Worm (Caenorhabditis elegans) whole organism, young adult: ENCODE measurements around the gene Y39A1A.16.

ENCODE experiments used
- B0035.1 ChIP-seq: sonication (generic microtip); optimal IDR thresholded peaks from 2 replicates; lab custom pipeline; 2016; ENCODE audit warnings: missing genetic modification characterization, mild to moderate bottlenecking, missing compliant biosample characterization, missing genotype, missing genetic modification reagents
- B0261.1 ChIP-seq: sonication (generic microtip); optimal IDR thresholded peaks from 2 replicates; lab custom pipeline; 2016; ENCODE audit warnings: mild to moderate bottlenecking, missing genetic modification characterization, moderate library complexity, missing compliant biosample characterization
- C06A6.2 ChIP-seq: fragments of 200-800 bp; sonication (Bioruptor generic); conservative IDR thresholded peaks from 2 replicates; pipeline ENCODE4 v1.3.6; 2022; ENCODE audit warnings: missing genetic modification characterization, missing compliant biosample characterization
- F22D6.2 ChIP-seq: sonication (generic microtip); optimal IDR thresholded peaks from 2 replicates; lab custom pipeline; 2016; ENCODE audit warnings: mild to moderate bottlenecking, missing genetic modification characterization, missing compliant biosample characterization
- F23B12.7 ChIP-seq: sonication (generic microtip); optimal IDR thresholded peaks from 2 replicates; lab custom pipeline; 2017; ENCODE audit warnings: missing genetic modification characterization, mild to moderate bottlenecking, missing compliant biosample characterization, antibody characterized with exemption, moderate library complexity; ENCODE audit not compliant: insufficient read depth
- F37B4.10 ChIP-seq: fragments of 200-800 bp; sonication (Bioruptor generic); IDR thresholded peaks from 2 replicates; pipeline ENCODE4 v1.3.6; 2022; ENCODE audit warnings: missing genetic modification characterization, missing compliant biosample characterization
- F52B5.7 ChIP-seq: sonication (generic microtip); optimal IDR thresholded peaks from 2 replicates; lab custom pipeline; 2016; ENCODE audit warnings: mild to moderate bottlenecking, missing genetic modification characterization, missing compliant biosample characterization
- F55B11.4 ChIP-seq: sonication (generic microtip); optimal IDR thresholded peaks from 2 replicates; lab custom pipeline; 2016; ENCODE audit warnings: missing compliant biosample characterization, missing genetic modification characterization, borderline replicate concordance; ENCODE audit not compliant: insufficient read depth
- K11D2.4 ChIP-seq: fragments of 200-800 bp; sonication (Bioruptor generic); IDR thresholded peaks from 2 replicates; pipeline ENCODE4 v1.3.6; 2022; ENCODE audit warnings: missing genetic modification reagents, missing genetic modification characterization, missing compliant biosample characterization
- Y53G8AR.9 ChIP-seq: fragments of 200-800 bp; sonication (Bioruptor generic); conservative IDR thresholded peaks from 2 replicates; pipeline ENCODE4 v1.3.6; 2022; ENCODE audit warnings: missing genetic modification reagents, missing genetic modification characterization, missing compliant biosample characterization
- Y56A3A.18 ChIP-seq: fragments of 200-800 bp; sonication (Bioruptor generic); IDR thresholded peaks from 2 replicates; pipeline ENCODE4 v1.3.6; 2022; ENCODE audit warnings: missing genetic modification reagents, missing genetic modification characterization, missing compliant biosample characterization
- Y67H2A.10 ChIP-seq: fragments of 200-800 bp; sonication (Bioruptor generic); conservative IDR thresholded peaks from 2 replicates; pipeline ENCODE4 v1.3.6; 2022; ENCODE audit warnings: missing genetic modification reagents, missing genetic modification characterization, missing compliant biosample characterization
- Y95B8A.8 ChIP-seq: fragments of 200-800 bp; sonication (Bioruptor generic); IDR thresholded peaks from 2 replicates; pipeline ENCODE4 v1.3.6; 2022; ENCODE audit warnings: missing genetic modification reagents, missing genetic modification characterization, missing compliant biosample characterization
- ama-1 ChIP-seq, 3 experiments: fragments of 150-350 bp in 1 of 3; sonication (generic microtip) in 2 of 3; optimal IDR thresholded peaks; 2 replicates each; lab custom pipeline; 2014 to 2018; ENCODE audit warnings: missing biosample characterization in 2 of 3, missing genetic modification characterization in 2 of 3, missing genetic modification reagents in 2 of 3
- athp-1 ChIP-seq: sonication (generic microtip); optimal IDR thresholded peaks from 2 replicates; lab custom pipeline; 2017; ENCODE audit warnings: mild to moderate bottlenecking, missing genetic modification characterization, missing compliant biosample characterization
- attf-3 ChIP-seq: fragments of 200-800 bp; sonication (Bioruptor generic); conservative IDR thresholded peaks from 2 replicates; pipeline ENCODE4 v1.3.6; 2022; ENCODE audit warnings: missing genetic modification reagents, missing genetic modification characterization, missing compliant biosample characterization
- attf-5 ChIP-seq: fragments of 200-800 bp; sonication (Bioruptor generic); optimal IDR thresholded peaks from 2 replicates; lab custom pipeline; 2018; ENCODE audit warnings: mild to moderate bottlenecking, missing genetic modification characterization, missing compliant biosample characterization
- bed-2 ChIP-seq: fragments of 200-800 bp; sonication (Bioruptor generic); IDR thresholded peaks from 2 replicates; pipeline ENCODE4 v1.3.6; 2022; ENCODE audit warnings: missing genetic modification reagents, missing genetic modification characterization, missing compliant biosample characterization
- cebp-1 ChIP-seq, 2 experiments: fragments of 200-800 bp in 1 of 2; sonication (Bioruptor generic) in 1 of 2; sonication (generic microtip) in 1 of 2; IDR thresholded peaks in 1 of 2; optimal IDR thresholded peaks in 1 of 2; 2 replicates each; pipeline versions ENCODE4 v1.3.6 to Lab custom; 2017 to 2022; ENCODE audit warnings: missing compliant biosample characterization in 2 of 2, missing genetic modification characterization in 2 of 2, mild to moderate bottlenecking in 1 of 2, missing genetic modification reagents in 1 of 2, moderate library complexity in 1 of 2
- cebp-2 ChIP-seq: fragments of 200-800 bp; sonication (Bioruptor generic); IDR thresholded peaks from 2 replicates; pipeline ENCODE4 v1.3.6; 2022; ENCODE audit warnings: missing genetic modification characterization, missing compliant biosample characterization
- ceh-27 ChIP-seq: fragments of 200-800 bp; sonication (Bioruptor generic); optimal IDR thresholded peaks from 2 replicates; lab custom pipeline; 2018; ENCODE audit warnings: mild to moderate bottlenecking, missing genetic modification characterization, moderate library complexity, missing compliant biosample characterization
- ceh-91 ChIP-seq: fragments of 200-800 bp; sonication (Bioruptor generic); IDR thresholded peaks from 2 replicates; pipeline ENCODE4 v1.3.6; 2022; ENCODE audit warnings: missing genetic modification reagents, missing genetic modification characterization, missing compliant biosample characterization
- chd-7 ChIP-seq: sonication (generic microtip); optimal IDR thresholded peaks from 2 replicates; lab custom pipeline; 2016; ENCODE audit warnings: mild to moderate bottlenecking, missing genetic modification characterization, moderate library complexity, missing compliant biosample characterization
- dox-1 ChIP-seq: fragments of 200-800 bp; sonication (Bioruptor generic); IDR thresholded peaks from 2 replicates; pipeline ENCODE4 v1.3.6; 2022; ENCODE audit warnings: missing genetic modification reagents, missing genetic modification characterization, missing compliant biosample characterization
- ekl-4 ChIP-seq: fragments of 200-800 bp; sonication (Bioruptor generic); IDR thresholded peaks from 2 replicates; pipeline ENCODE4 v1.3.6; 2022; ENCODE audit warnings: missing genetic modification reagents, missing genetic modification characterization, missing compliant biosample characterization
- hmg-20 ChIP-seq: fragments of 200-800 bp; sonication (Bioruptor generic); IDR thresholded peaks from 2 replicates; pipeline ENCODE4 v1.3.6; 2022; ENCODE audit warnings: missing genetic modification reagents, missing genetic modification characterization, missing compliant biosample characterization
- lag-1 ChIP-seq: fragments of 200-800 bp; sonication (Bioruptor generic); IDR thresholded peaks from 2 replicates; pipeline ENCODE4 v1.3.6; 2022; ENCODE audit warnings: missing genetic modification reagents, missing genetic modification characterization, missing compliant biosample characterization
- let-526 ChIP-seq: fragments of 200-800 bp; sonication (Bioruptor generic); IDR thresholded peaks from 2 replicates; pipeline ENCODE4 v1.3.6; 2022; ENCODE audit warnings: missing genetic modification reagents, missing genetic modification characterization, missing compliant biosample characterization
- let-607 ChIP-seq, 2 experiments: fragments of 200-800 bp in 1 of 2; sonication (Bioruptor generic) in 1 of 2; sonication (generic microtip) in 1 of 2; optimal IDR thresholded peaks; 2 replicates each; lab custom pipeline; 2016 to 2018; ENCODE audit warnings: mild to moderate bottlenecking in 2 of 2, missing compliant biosample characterization in 2 of 2, missing genetic modification characterization in 2 of 2, moderate library complexity in 2 of 2, missing genotype in 1 of 2
- lin-26 ChIP-seq: fragments of 200-800 bp; sonication (Bioruptor generic); IDR thresholded peaks from 2 replicates; pipeline ENCODE4 v1.3.6; 2022; ENCODE audit warnings: missing genetic modification reagents, missing genetic modification characterization, missing compliant biosample characterization
- lin-54 ChIP-seq: fragments of 200-800 bp; sonication (Bioruptor generic); optimal IDR thresholded peaks from 2 replicates; lab custom pipeline; 2018; ENCODE audit warnings: mild to moderate bottlenecking, missing genetic modification characterization, missing compliant biosample characterization
- mxl-1 ChIP-seq: sonication (generic microtip); optimal IDR thresholded peaks from 2 replicates; lab custom pipeline; 2016; ENCODE audit warnings: missing genetic modification characterization, missing compliant biosample characterization
- nfya-1 ChIP-seq: sonication (generic microtip); optimal IDR thresholded peaks from 2 replicates; lab custom pipeline; 2017; ENCODE audit warnings: antibody characterized with exemption, missing compliant biosample characterization, missing genetic modification characterization, borderline replicate concordance; ENCODE audit not compliant: insufficient read depth
- nfyb-1 ChIP-seq: fragments of 200-800 bp; sonication (Bioruptor generic); IDR thresholded peaks from 2 replicates; pipeline ENCODE4 v1.3.6; 2022; ENCODE audit warnings: missing genetic modification reagents, missing genetic modification characterization, missing compliant biosample characterization
- nhr-27 ChIP-seq: fragments of 200-800 bp; sonication (Bioruptor generic); optimal IDR thresholded peaks from 2 replicates; lab custom pipeline; 2018; ENCODE audit warnings: mild to moderate bottlenecking, missing genetic modification characterization, moderate library complexity, missing compliant biosample characterization
- nhr-80 ChIP-seq: sonication (generic microtip); optimal IDR thresholded peaks from 2 replicates; lab custom pipeline; 2016; ENCODE audit warnings: missing genetic modification characterization, missing compliant biosample characterization
- sdz-38 ChIP-seq: sonication (generic microtip); optimal IDR thresholded peaks from 2 replicates; lab custom pipeline; 2016; ENCODE audit warnings: missing genotype, missing genetic modification characterization, missing compliant biosample characterization
- snpc-4 ChIP-seq, 5 experiments: fragments of 150-350 bp in 1 of 5; sonication (generic microtip) in 4 of 5; optimal IDR thresholded peaks; 2 replicates each; lab custom pipeline; 2014 to 2018; ENCODE audit warnings: missing genetic modification characterization in 5 of 5, missing biosample characterization in 3 of 5, antibody characterized with exemption in 2 of 5, mild to moderate bottlenecking in 2 of 5, missing compliant biosample characterization in 2 of 5, missing genotype in 2 of 5, moderate library complexity in 2 of 5, missing genetic modification reagents in 1 of 5
- tbp1 ChIP-seq: fragments of 200-800 bp; sonication (Bioruptor generic); optimal IDR thresholded peaks from 2 replicates; lab custom pipeline; 2018; ENCODE audit warnings: mild to moderate bottlenecking, missing genetic modification characterization, missing compliant biosample characterization
- tlf-1 ChIP-seq: fragments of 200-800 bp; sonication (Bioruptor generic); optimal IDR thresholded peaks from 2 replicates; lab custom pipeline; 2018; ENCODE audit warnings: mild to moderate bottlenecking, missing genetic modification characterization, missing compliant biosample characterization
- zfh-2 ChIP-seq: fragments of 200-800 bp; sonication (Bioruptor generic); conservative IDR thresholded peaks from 2 replicates; pipeline ENCODE4 v1.3.6; 2022; ENCODE audit warnings: missing genetic modification reagents, missing genetic modification characterization, missing compliant biosample characterization
- ztf-26 ChIP-seq: sonication (generic microtip); optimal IDR thresholded peaks from 2 replicates; lab custom pipeline; 2017; ENCODE audit warnings: missing genetic modification characterization, missing compliant biosample characterization

The Y39A1A.16 gene

DNA sequence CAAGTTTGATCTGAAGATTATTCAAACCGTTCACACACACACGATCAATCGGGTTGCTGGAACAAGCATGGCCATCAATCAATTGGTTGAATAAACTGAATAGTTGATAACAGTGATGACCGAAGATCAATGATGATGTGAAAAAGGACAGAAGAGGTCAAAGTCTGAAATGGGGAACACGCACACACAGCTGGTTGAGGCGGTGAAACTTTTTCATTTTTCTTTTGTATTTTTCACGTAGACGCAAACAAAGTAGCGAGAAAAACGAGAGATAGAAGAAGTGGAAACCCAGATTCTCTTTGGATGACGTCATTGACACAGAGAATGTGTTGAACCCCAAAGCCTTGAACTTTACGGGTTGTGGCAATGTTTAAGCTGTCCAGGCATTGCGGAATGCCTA lies 38.4 kb downstream of the Y39A1A.16 start (continued):
- no peak for TF ChIP-seq F55B11.4
- peak; percentile 65 for TF ChIP-seq F22D6.2
- peak; percentile 2 for TF ChIP-seq F23B12.7 (tag; lab: Kevin White, UChicago)
- TF ChIP-seq C06A6.2 (GFP tag; lab: Robert Waterston, UW): peak; percentile 53; the same call in 1 of the 2 replicates
- TF ChIP-seq nfyb-1: peak; percentile 80
- no peak for TF ChIP-seq Y56A3A.18 (GFP tag; lab: Robert Waterston, UW)
- peak; percentile 89 for TF ChIP-seq nhr-80 (tag; lab: Kevin White, UChicago)
- no peak for TF ChIP-seq F52B5.7 (tag; lab: Kevin White, UChicago)
- peak; percentile 40; the same call in 1 of the 2 replicates for TF ChIP-seq lin-26 (GFP tag; lab: Robert Waterston, UW)
- TF ChIP-seq snpc-4 (GFP tag; optimal IDR thresholded peaks at IDR 0.05; lab: Kevin White, UChicago): no peak
- peak in 2 of 4 experiments; percentile 4 to 19 for TF ChIP-seq snpc-4 (tag; optimal IDR thresholded peaks at IDR 0.05; lab: Kevin White, UChicago)
- no peak for TF ChIP-seq Y53G8AR.9 (GFP tag; lab: Robert Waterston, UW)
- peak; percentile 32 for TF ChIP-seq ceh-27 (GFP tag; lab: Kevin White, UChicago)
- TF ChIP-seq tlf-1 (GFP tag; lab: Kevin White, UChicago): peak; percentile 24
- peak; percentile 24 for TF ChIP-seq lin-54 (GFP tag; lab: Kevin White, UChicago)
- TF ChIP-seq ceh-91 (GFP tag; lab: Robert Waterston, UW): no peak
- TF ChIP-seq ztf-26: peak; percentile 65
- TF ChIP-seq sdz-38 (tag; lab: Kevin White, UChicago): no peak
- TF ChIP-seq K11D2.4 (GFP tag; lab: Robert Waterston, UW): peak; percentile 71
- TF ChIP-seq cebp-1 (GFP tag; IDR thresholded peaks at IDR 0.05; lab: Robert Waterston, UW): no peak
- TF ChIP-seq cebp-1 (tag; optimal IDR thresholded peaks at IDR 0.05; lab: Kevin White, UChicago): peak; percentile 63
- peak; percentile 56 for TF ChIP-seq B0035.1 (tag; lab: Kevin White, UChicago)
- no peak for TF ChIP-seq bed-2 (GFP tag; lab: Robert Waterston, UW)
- TF ChIP-seq attf-5 (GFP tag; lab: Kevin White, UChicago): peak; percentile 46
- TF ChIP-seq F37B4.10: 0 out of 2 replicates have a peak, but pooled peaks have one; percentile 52
- TF ChIP-seq nfya-1 (tag; lab: Kevin White, UChicago): no peak
- no peak for TF ChIP-seq B0261.1 (tag; lab: Kevin White, UChicago)
- TF ChIP-seq hmg-20: no peak
- TF ChIP-seq cebp-2 (GFP tag; lab: Robert Waterston, UW): no peak
- TF ChIP-seq zfh-2 (GFP tag; lab: Robert Waterston, UW): no peak
- peak; percentile 57; the same call in 1 of the 2 replicates for TF ChIP-seq dox-1 (GFP tag; lab: Robert Waterston, UW)

- peak in 1 of 2 experiments; percentile 14 for TF ChIP-seq let-607 (tag; optimal IDR thresholded peaks at IDR 0.05; lab: Kevin White, UChicago)
- TF ChIP-seq nfya-1 (tag; lab: Kevin White, UChicago): no peak
- TF ChIP-seq, all 124 proteins: peak for 1
These were observed 39.0 kb downstream of the Y39A1A.16 start for ce11 chrIII:10718078-10718477.

DNA sequence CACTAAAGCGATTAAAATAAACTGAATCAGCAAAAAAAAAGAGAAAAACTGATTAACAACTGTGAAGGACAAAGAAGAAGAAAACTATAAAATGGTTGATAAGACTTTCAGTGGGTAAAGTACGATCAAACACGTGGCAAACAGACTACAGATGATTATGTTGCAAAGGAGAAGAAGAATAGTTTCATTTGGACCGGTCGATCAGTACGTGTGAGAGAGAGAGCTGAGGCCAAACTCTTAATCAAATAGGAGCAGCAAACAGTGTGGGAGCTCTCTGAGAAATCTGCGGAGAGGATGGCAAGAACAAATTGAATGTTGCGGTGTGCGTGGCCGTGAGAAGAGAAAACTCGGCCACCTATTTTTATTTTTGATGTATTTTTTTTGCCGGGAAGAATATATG lies 40.0 kb downstream of the Y39A1A.16 start:
- TF ChIP-seq Y95B8A.8 (no peak), ekl-4 (GFP tag; lab: Robert Waterston, UW) (0 out of 2 replicates have a peak, but pooled peaks have one; percentile 22), let-607 (tag; optimal IDR thresholded peaks at IDR 0.05; lab: Kevin White, UChicago) (no peak), cebp-2 (GFP tag; lab: Robert Waterston, UW) (0 out of 2 replicates have a peak, but pooled peaks have one; percentile 66), tbp1 (no peak), F52B5.7 (tag; lab: Kevin White, UChicago) (no peak), attf-3 (GFP tag; lab: Robert Waterston, UW) (no peak), ama-1 (optimal IDR thresholded peaks at IDR 0.05; lab: Kevin White, UChicago) (peak; percentile 52), ama-1 (GFP tag; optimal IDR thresholded peaks at IDR 0.05; lab: Kevin White, UChicago) (no peak), let-526 (GFP tag; lab: Robert Waterston, UW) (no peak), athp-1 (tag; lab: Kevin White, UChicago) (no peak), lag-1 (no peak), nhr-27 (no peak), chd-7 (tag; lab: Kevin White, UChicago) (peak; percentile 38), bed-2 (GFP tag; lab: Robert Waterston, UW) (no peak), Y67H2A.10 (no peak), zfh-2 (GFP tag; lab: Robert Waterston, UW) (0 out of 2 replicates have a peak, but pooled peaks have one; percentile 40), C06A6.2 (GFP tag; lab: Robert Waterston, UW) (no peak), snpc-4 (GFP tag; optimal IDR thresholded peaks at IDR 0.05; lab: Kevin White, UChicago) (no peak), snpc-4 (tag; optimal IDR thresholded peaks at IDR 0.05; lab: Kevin White, UChicago) (no peak), mxl-1 (tag; lab: Kevin White, UChicago) (no peak)
